Fruit fly (Drosophila melanogaster): ENCODE results near the gene Cog7.

DNA sequence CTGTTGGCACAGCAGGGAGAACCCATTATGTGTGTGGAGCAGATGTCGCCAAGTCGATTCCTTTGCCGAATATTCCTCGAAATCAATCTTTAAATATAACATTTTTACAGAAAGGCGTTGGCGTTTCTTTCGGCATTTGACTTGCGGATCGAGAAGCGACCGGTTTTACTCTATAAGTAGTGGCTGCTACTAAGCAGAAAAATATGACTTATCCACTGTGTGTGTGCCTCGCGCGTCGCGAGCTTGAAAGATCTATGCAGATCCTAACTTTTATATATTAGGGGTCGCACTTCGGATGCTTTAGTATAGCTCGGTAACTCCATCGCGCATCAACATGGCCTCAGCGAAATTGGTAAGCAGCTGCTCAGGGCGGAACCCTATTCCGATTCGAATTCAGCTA lies 27.7 kb downstream of the Cog7 start, which contains the start of gene CG15515:
- TF ChIP-seq NC2β (GFP tag; optimal IDR thresholded peaks at IDR 0.05) = no peak
- no peak for TF ChIP-seq luna (GFP tag; optimal IDR thresholded peaks at IDR 0.05)
- TF ChIP-seq zfh1 (GFP tag; IDR thresholded peaks at IDR 0.05) = no peak
- TF ChIP-seq mam (GFP tag; optimal IDR thresholded peaks at IDR 0.05) = no peak
- TF ChIP-seq tll (GFP tag; optimal IDR thresholded peaks at IDR 0.05) = no peak
- TF ChIP-seq CG9932 (GFP tag; IDR thresholded peaks at IDR 0.05) = no peak
- no peak for TF ChIP-seq psq (GFP tag; optimal IDR thresholded peaks at IDR 0.05)
- no peak for TF ChIP-seq CG33213 (GFP tag; optimal IDR thresholded peaks at IDR 0.05)
- no peak for TF ChIP-seq br (optimal IDR thresholded peaks at IDR 0.05)
- no peak for TF ChIP-seq PHDP (tag; optimal IDR thresholded peaks at IDR 0.05)
- no peak for TF ChIP-seq pros (GFP tag; optimal IDR thresholded peaks at IDR 0.05)
- TF ChIP-seq Max (GFP tag; optimal IDR thresholded peaks at IDR 0.05) = no peak
- no peak for TF ChIP-seq Abd-B (GFP tag; optimal IDR thresholded peaks at IDR 0.05)

Data from whole organism, embryonic.